Fruit fly (Drosophila melanogaster) whole organism, embryonic: ENCODE data around the gene Ubi-p63E.

Experiments
- B-H2 ChIP-seq: fragments of 200-800 bp; sonication (Bioruptor generic); optimal IDR thresholded peaks from 2 replicates; lab custom pipeline; 2018; ENCODE audit warnings: missing biosample characterization, mild to moderate bottlenecking, missing genetic modification characterization
- CG10267 ChIP-seq: fragments of 200-800 bp; sonication (Bioruptor generic); optimal IDR thresholded peaks from 2 replicates; lab custom pipeline; 2018; ENCODE audit warnings: missing biosample characterization, mild to moderate bottlenecking, missing genetic modification characterization, moderate library complexity
- CG11504 ChIP-seq: fragments of 200-800 bp; sonication (Bioruptor generic); optimal IDR thresholded peaks from 3 replicates; lab custom pipeline; 2019; ENCODE audit warnings: missing biosample characterization, mild to moderate bottlenecking, missing genetic modification characterization, moderate library complexity
- CG12219 ChIP-seq: fragments of 200-800 bp; sonication (Bioruptor generic); optimal IDR thresholded peaks from 3 replicates; lab custom pipeline; 2018; ENCODE audit warnings: missing biosample characterization, mild to moderate bottlenecking, missing genetic modification characterization
- CG1233 ChIP-seq: fragments of 200-800 bp; sonication (Bioruptor generic); optimal IDR thresholded peaks from 4 replicates; lab custom pipeline; 2018; ENCODE audit warnings: missing biosample characterization, mild to moderate bottlenecking, missing genetic modification characterization
- CG1602 ChIP-seq: fragments of 200-800 bp; sonication (Bioruptor generic); optimal IDR thresholded peaks from 3 replicates; lab custom pipeline; 2016; ENCODE audit warnings: missing biosample characterization, missing genetic modification characterization
- CG1603 ChIP-seq: fragments of 200-800 bp; sonication (Bioruptor generic); optimal IDR thresholded peaks from 2 replicates; lab custom pipeline; 2019; ENCODE audit warnings: missing biosample characterization, mild to moderate bottlenecking, missing genetic modification characterization, moderate library complexity
- CG1647 ChIP-seq: fragments of 200-800 bp; sonication (Bioruptor generic); optimal IDR thresholded peaks from 3 replicates; lab custom pipeline; 2016; ENCODE audit warnings: missing biosample characterization, missing genetic modification characterization
- CG18599 ChIP-seq: fragments of 200-800 bp; sonication (Bioruptor generic); optimal IDR thresholded peaks from 3 replicates; lab custom pipeline; 2017; ENCODE audit warnings: missing biosample characterization, missing genetic modification characterization, mild to moderate bottlenecking, moderate library complexity, missing genetic modification reagents
- CG31388 ChIP-seq: fragments of 200-800 bp; sonication (Bioruptor generic); optimal IDR thresholded peaks from 2 replicates; lab custom pipeline; 2016; ENCODE audit warnings: missing biosample characterization, missing genetic modification characterization
- CG3163 ChIP-seq: fragments of 200-800 bp; sonication (Bioruptor generic); optimal IDR thresholded peaks from 3 replicates; lab custom pipeline; 2016; ENCODE audit warnings: missing biosample characterization, missing genetic modification characterization
- CG32532 ChIP-seq: fragments of 200-800 bp; sonication (Bioruptor generic); IDR thresholded peaks from 2 replicates; pipeline ENCODE4 v1.3.6; 2022; ENCODE audit warnings: missing biosample characterization, missing genetic modification characterization
- CG32767 ChIP-seq: fragments of 200-800 bp; sonication (Bioruptor generic); IDR thresholded peaks from 2 replicates; pipeline ENCODE4 v1.3.6; 2022; ENCODE audit warnings: missing biosample characterization, missing genetic modification characterization
- CG32772 ChIP-seq: fragments of 200-800 bp; sonication (Bioruptor generic); IDR thresholded peaks from 2 replicates; pipeline ENCODE4 v1.3.6; 2022; ENCODE audit warnings: missing biosample characterization, missing genetic modification characterization
- CG42726 ChIP-seq: fragments of 200-800 bp; sonication (Bioruptor generic); IDR thresholded peaks from 2 replicates; pipeline ENCODE4 v1.3.6; 2022; ENCODE audit warnings: missing biosample characterization, missing genetic modification characterization; ENCODE audit not compliant: partially characterized antibody
- CG4404 ChIP-seq: fragments of 200-800 bp; sonication (Bioruptor generic); IDR thresholded peaks from 2 replicates; pipeline ENCODE4 v1.3.6; 2022; ENCODE audit warnings: missing biosample characterization, missing genetic modification characterization
- CG6813 ChIP-seq: fragments of 200-800 bp; sonication (Bioruptor generic); optimal IDR thresholded peaks from 2 replicates; lab custom pipeline; 2017; ENCODE audit warnings: missing biosample characterization, missing genetic modification characterization, mild to moderate bottlenecking, moderate library complexity, missing genetic modification reagents
- CG7928 ChIP-seq: fragments of 200-800 bp; sonication (Bioruptor generic); optimal IDR thresholded peaks from 2 replicates; lab custom pipeline; 2017; ENCODE audit warnings: missing biosample characterization, mild to moderate bottlenecking, missing genetic modification characterization
- CG8089 ChIP-seq: fragments of 200-800 bp; sonication (Bioruptor generic); optimal IDR thresholded peaks from 3 replicates; lab custom pipeline; 2016; ENCODE audit warnings: missing biosample characterization, missing genetic modification characterization
- CHES-1-like ChIP-seq: fragments of 200-800 bp; sonication (Bioruptor generic); optimal IDR thresholded peaks from 2 replicates; lab custom pipeline; 2016; ENCODE audit warnings: missing biosample characterization, missing genetic modification characterization
- CkIIα-i1 ChIP-seq: fragments of 200-800 bp; sonication (Bioruptor generic); IDR thresholded peaks from 2 replicates; pipeline ENCODE4 v1.3.6; 2022; ENCODE audit warnings: missing biosample characterization, missing genetic modification characterization
- Dbx ChIP-seq: fragments of 200-800 bp; sonication (Bioruptor generic); IDR thresholded peaks from 3 replicates; pipeline ENCODE4 v1.3.6; 2022; ENCODE audit warnings: missing biosample characterization, missing genetic modification characterization
- Dip2 ChIP-seq: fragments of 200-800 bp; sonication (Bioruptor generic); IDR thresholded peaks from 2 replicates; pipeline ENCODE4 v1.3.6; 2022; ENCODE audit warnings: missing biosample characterization, missing genetic modification characterization
- Dp ChIP-seq: fragments of 200-800 bp; sonication (Bioruptor generic); optimal IDR thresholded peaks from 2 replicates; lab custom pipeline; 2018; ENCODE audit warnings: missing biosample characterization, mild to moderate bottlenecking, missing genetic modification characterization, moderate library complexity
- Fer1 ChIP-seq: fragments of 200-800 bp; sonication (Bioruptor generic); optimal IDR thresholded peaks from 2 replicates; lab custom pipeline; 2017; ENCODE audit warnings: missing biosample characterization, mild to moderate bottlenecking, missing genetic modification characterization
- Hey ChIP-seq: fragments of 200-800 bp; sonication (Bioruptor generic); optimal IDR thresholded peaks from 3 replicates; lab custom pipeline; 2018; ENCODE audit warnings: missing biosample characterization, mild to moderate bottlenecking, missing genetic modification characterization
- HmgZ ChIP-seq: fragments of 200-800 bp; sonication (Bioruptor generic); optimal IDR thresholded peaks from 2 replicates; lab custom pipeline; 2018; ENCODE audit warnings: missing biosample characterization, mild to moderate bottlenecking, missing genetic modification characterization
- MESR4 ChIP-seq: fragments of 200-800 bp; sonication (Bioruptor generic); optimal IDR thresholded peaks from 2 replicates; lab custom pipeline; 2018; ENCODE audit warnings: missing biosample characterization, mild to moderate bottlenecking, missing genetic modification characterization, moderate library complexity
- Neu2 ChIP-seq: fragments of 200-800 bp; sonication (Bioruptor generic); optimal IDR thresholded peaks from 3 replicates; lab custom pipeline; 2016; ENCODE audit warnings: missing biosample characterization, missing genetic modification characterization, borderline replicate concordance
- Sry-δ ChIP-seq: fragments of 200-800 bp; sonication (Bioruptor generic); optimal IDR thresholded peaks from 2 replicates; lab custom pipeline; 2016; ENCODE audit warnings: missing biosample characterization, missing genetic modification characterization
- Usf ChIP-seq: fragments of 200-800 bp; sonication (Bioruptor generic); optimal IDR thresholded peaks from 2 replicates; lab custom pipeline; 2017; ENCODE audit warnings: missing genotype, missing biosample characterization, missing genetic modification characterization
- Xbp1 ChIP-seq: fragments of 200-800 bp; sonication (Bioruptor generic); optimal IDR thresholded peaks from 3 replicates; lab custom pipeline; 2016; ENCODE audit warnings: missing biosample characterization, mild to moderate bottlenecking, missing genetic modification characterization
- ase ChIP-seq: fragments of 200-800 bp; sonication (Bioruptor generic); IDR thresholded peaks from 3 replicates; pipeline ENCODE4 v1.3.6; 2022; ENCODE audit warnings: missing biosample characterization, missing genetic modification characterization
- cas ChIP-seq: fragments of 200-800 bp; sonication (Bioruptor generic); IDR thresholded peaks from 2 replicates; pipeline ENCODE4 v1.3.6; 2022; ENCODE audit warnings: missing biosample characterization, missing genetic modification characterization
- dan ChIP-seq: fragments of 200-800 bp; sonication (Bioruptor generic); IDR thresholded peaks from 2 replicates; pipeline ENCODE4 v1.3.6; 2022; ENCODE audit warnings: missing biosample characterization, missing genetic modification characterization
- dati ChIP-seq: fragments of 200-800 bp; sonication (Bioruptor generic); IDR thresholded peaks from 2 replicates; pipeline ENCODE4 v1.3.6; 2022; ENCODE audit warnings: missing biosample characterization, missing genetic modification characterization
- eyg ChIP-seq: fragments of 200-800 bp; sonication (Bioruptor generic); optimal IDR thresholded peaks from 3 replicates; lab custom pipeline; 2016; ENCODE audit warnings: missing biosample characterization, missing genetic modification characterization
- grau ChIP-seq: fragments of 200-800 bp; optimal IDR thresholded peaks from 3 replicates; lab custom pipeline; 2019; ENCODE audit warnings: missing biosample characterization, mild to moderate bottlenecking, missing genetic modification characterization, moderate library complexity
- gro ChIP-seq: fragments of 200-800 bp; sonication (Bioruptor generic); optimal IDR thresholded peaks from 2 replicates; lab custom pipeline; 2016; ENCODE audit warnings: missing biosample characterization, missing genetic modification characterization
- gsb-n ChIP-seq: fragments of 200-800 bp; sonication (Bioruptor generic); optimal IDR thresholded peaks from 3 replicates; lab custom pipeline; 2018; ENCODE audit warnings: missing biosample characterization, mild to moderate bottlenecking, missing genetic modification characterization
- jumu ChIP-seq: fragments of 200-800 bp; sonication (Bioruptor generic); optimal IDR thresholded peaks from 3 replicates; lab custom pipeline; 2016; ENCODE audit warnings: missing biosample characterization, missing genetic modification characterization
- kay ChIP-seq: fragments of 200-800 bp; sonication (Bioruptor generic); optimal IDR thresholded peaks from 2 replicates; lab custom pipeline; 2016; ENCODE audit warnings: missing biosample characterization, missing genetic modification characterization
- ken ChIP-seq: fragments of 200-800 bp; sonication (Bioruptor generic); IDR thresholded peaks from 3 replicates; pipeline ENCODE4 v1.3.6; 2022; ENCODE audit warnings: missing biosample characterization, missing genetic modification characterization
- lilli ChIP-seq: fragments of 200-800 bp; sonication (Bioruptor generic); optimal IDR thresholded peaks from 3 replicates; lab custom pipeline; 2016; ENCODE audit warnings: missing biosample characterization, missing genetic modification characterization
- lola ChIP-seq, 3 experiments: fragments of >200 bp in 2 of 3; fragments of 200-800 bp in 1 of 3; sonication (Bioruptor generic) in 1 of 3; optimal IDR thresholded peaks; 2 replicates each; lab custom pipeline; 2017 to 2019; ENCODE audit warnings: missing biosample characterization in 3 of 3, missing genetic modification characterization in 3 of 3, mild to moderate bottlenecking in 1 of 3, moderate library complexity in 1 of 3
- mam ChIP-seq: fragments of 200-800 bp; sonication (Bioruptor generic); optimal IDR thresholded peaks from 3 replicates; lab custom pipeline; 2016; ENCODE audit warnings: missing biosample characterization, missing genetic modification characterization
- nau ChIP-seq: fragments of 200-800 bp; sonication (Bioruptor generic); optimal IDR thresholded peaks from 3 replicates; lab custom pipeline; 2017; ENCODE audit warnings: missing biosample characterization, mild to moderate bottlenecking, missing genetic modification characterization, missing genetic modification reagents
- ssp ChIP-seq: fragments of 200-800 bp; sonication (Bioruptor generic); IDR thresholded peaks from 2 replicates; pipeline ENCODE4 v1.3.6; 2022; ENCODE audit warnings: missing biosample characterization, missing genetic modification characterization
- stwl ChIP-seq: fragments of 200-800 bp; sonication (Bioruptor generic); optimal IDR thresholded peaks from 3 replicates; lab custom pipeline; 2018; ENCODE audit warnings: missing biosample characterization, mild to moderate bottlenecking, missing genetic modification characterization, moderate library complexity
- tin ChIP-seq: fragments of 200-800 bp; sonication (Bioruptor generic); optimal IDR thresholded peaks from 3 replicates; lab custom pipeline; 2016; ENCODE audit warnings: missing biosample characterization, missing genetic modification characterization
- tio ChIP-seq: fragments of 200-800 bp; sonication (Bioruptor generic); optimal IDR thresholded peaks from 2 replicates; lab custom pipeline; 2017; ENCODE audit warnings: missing biosample characterization, missing genetic modification characterization, inconsistent platforms

Gene Ubi-p63E

DNA sequence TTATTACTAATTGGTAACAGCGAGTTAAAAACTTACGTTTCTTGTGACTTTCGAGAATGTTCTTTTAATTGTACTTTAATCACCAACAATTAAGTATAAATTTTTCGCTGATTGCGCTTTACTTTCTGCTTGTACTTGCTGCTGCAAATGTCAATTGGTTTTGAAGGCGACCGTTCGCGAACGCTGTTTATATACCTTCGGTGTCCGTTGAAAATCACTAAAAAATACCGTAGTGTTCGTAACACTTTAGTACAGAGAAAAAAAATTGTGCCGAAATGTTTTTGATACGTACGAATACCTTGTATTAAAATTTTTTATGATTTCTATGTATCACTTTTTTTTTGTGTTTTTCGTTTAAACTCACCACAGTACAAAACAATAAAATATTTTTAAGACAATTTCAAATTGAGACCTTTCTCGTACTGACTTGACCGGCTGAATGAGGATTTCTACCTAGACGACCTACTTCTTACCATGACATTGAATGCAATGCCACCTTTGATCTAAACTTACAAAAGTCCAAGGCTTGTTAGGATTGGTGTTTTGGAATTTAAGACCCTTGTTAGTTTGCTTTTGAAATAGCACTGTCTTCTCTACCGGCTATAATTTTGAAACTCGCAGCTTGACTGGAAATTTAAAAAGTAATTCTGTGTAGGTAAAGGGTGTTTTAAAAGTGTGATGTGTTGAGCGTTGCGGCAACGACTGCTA is at the start of gene Ubi-p63E (continued):
- TF ChIP-seq eyg (peak; percentile 61), Usf (GFP tag; lab: Kevin White, UChicago) (peak; percentile 58), Xbp1 (GFP tag; lab: Kevin White, UChicago) (peak; percentile 70), jumu (GFP tag; lab: Kevin White, UChicago) (peak; percentile 50), CG7928 (no peak), CG4404 (GFP tag; lab: Robert Waterston, UW) (no peak), kay (GFP tag; lab: Kevin White, UChicago) (no peak), Sry-δ (peak; percentile 38), gsb-n (tag; lab: Kevin White, UChicago) (peak; percentile 50), CHES-1-like (peak; percentile 54), CkIIα-i1 (GFP tag; lab: Robert Waterston, UW) (no peak), nau (GFP tag; lab: Kevin White, UChicago) (no peak), CG12219 (peak; percentile 48), B-H2 (GFP tag; lab: Kevin White, UChicago) (peak; percentile 82), CG42726 (GFP tag; lab: Robert Waterston, UW) (no peak), ssp (GFP tag; lab: Robert Waterston, UW) (no peak), MESR4 (GFP tag; lab: Kevin White, UChicago) (peak; percentile 70), lola (GFP tag; optimal IDR thresholded peaks at IDR 0.05; lab: Kevin White, UChicago) (peak in 1 of 3 experiments; percentile 55), HmgZ (tag; lab: Kevin White, UChicago) (peak; percentile 60), grau (tag; lab: Kevin White, UChicago) (peak; percentile 54), ken (GFP tag; lab: Robert Waterston, UW) (no peak), CG32532 (GFP tag; lab: Robert Waterston, UW) (no peak), Fer1 (GFP tag; lab: Kevin White, UChicago) (peak; percentile 36), dati (no peak), tin (GFP tag; lab: Kevin White, UChicago) (peak; percentile 58), CG1647 (GFP tag; lab: Kevin White, UChicago) (peak; percentile 63), stwl (tag; lab: Kevin White, UChicago) (peak; percentile 22), Neu2 (GFP tag; lab: Kevin White, UChicago) (peak; percentile 22), ase (GFP tag; lab: Robert Waterston, UW) (no peak), CG32767 (GFP tag; lab: Robert Waterston, UW) (no peak), CG8089 (GFP tag; lab: Kevin White, UChicago) (peak; percentile 35), Hey (tag; lab: Kevin White, UChicago) (no peak), CG10267 (peak; percentile 59), CG11504 (peak; percentile 57), CG1602 (peak; percentile 47)
- TF ChIP-seq, all 482 proteins: peak for 235

DNA sequence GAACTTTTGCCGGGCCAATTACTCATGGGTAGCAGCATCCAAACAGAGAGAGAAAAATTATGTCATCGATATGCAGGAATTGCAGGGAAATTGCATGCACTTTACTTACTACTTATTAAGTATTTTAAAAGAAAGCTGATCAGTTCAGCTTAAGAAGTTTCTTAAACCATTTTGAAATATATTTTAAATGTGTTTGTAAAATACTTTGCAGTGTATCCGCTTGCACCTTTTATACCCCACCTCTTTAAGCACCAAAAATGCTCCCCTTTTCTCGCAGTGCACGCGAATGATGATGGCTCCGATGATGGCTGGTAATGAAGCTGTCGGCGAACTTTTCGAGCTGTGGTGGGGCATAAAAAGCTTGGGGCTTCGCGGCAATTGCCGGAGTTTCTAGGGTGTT is 49.5 kb upstream of the Ubi-p63E start, which contains the start of gene CG14984:
Gene CG14984 (minus strand): TSS at position 83 of the 400 bp plus-strand sequence.
- TF ChIP-seq CG7928: peak; percentile 5
- no peak for TF ChIP-seq dan (GFP tag; lab: Robert Waterston, UW)
- peak; percentile 74 for TF ChIP-seq gro (GFP tag; lab: Kevin White, UChicago)
- TF ChIP-seq jumu (GFP tag; lab: Kevin White, UChicago): no peak
- no peak for TF ChIP-seq Dip2 (GFP tag; lab: Robert Waterston, UW)
- peak; percentile 34 for TF ChIP-seq CG6813
- peak; percentile 79 for TF ChIP-seq Dbx (GFP tag; lab: Robert Waterston, UW)
- TF ChIP-seq lilli (GFP tag; lab: Kevin White, UChicago): peak; percentile 57
- TF ChIP-seq CG31388 (GFP tag; lab: Kevin White, UChicago): peak; percentile 4
- TF ChIP-seq CG18599 (GFP tag; lab: Kevin White, UChicago): peak; percentile 76
- TF ChIP-seq mam (GFP tag; lab: Kevin White, UChicago): peak; percentile 49
- peak; percentile 18 for TF ChIP-seq CG1233 (GFP tag; lab: Kevin White, UChicago)
- no peak for TF ChIP-seq CG1603
- 0 out of 2 replicates have a peak, but pooled peaks have one; percentile 27 for TF ChIP-seq cas (GFP tag; lab: Robert Waterston, UW)
- TF ChIP-seq CG32772 (GFP tag; lab: Robert Waterston, UW): peak; percentile 46; the same call in 1 of the 2 replicates
- TF ChIP-seq tio (GFP tag; lab: Kevin White, UChicago): peak; percentile 3
- TF ChIP-seq Dp (GFP tag; lab: Kevin White, UChicago): no peak
- TF ChIP-seq CG3163 (GFP tag; lab: Kevin White, UChicago): no peak
